Worm (Caenorhabditis elegans) whole organism, young adult: Measurements from ENCODE around the gene hog-1.

ENCODE experiments used
- B0035.1 ChIP-seq: sonication (generic microtip); optimal IDR thresholded peaks from 2 replicates; lab custom pipeline; 2016; ENCODE audit warnings: missing genetic modification characterization, mild to moderate bottlenecking, missing compliant biosample characterization, missing genotype, missing genetic modification reagents
- B0336.3 ChIP-seq: fragments of 200-800 bp; sonication (Bioruptor generic); IDR thresholded peaks from 2 replicates; pipeline ENCODE4 v1.3.6; 2022; ENCODE audit warnings: missing genetic modification characterization, missing compliant biosample characterization
- D2030.7 ChIP-seq: fragments of 200-800 bp; sonication (Bioruptor generic); IDR thresholded peaks from 2 replicates; pipeline ENCODE4 v1.3.6; 2022; ENCODE audit warnings: missing genetic modification reagents, missing genetic modification characterization, missing compliant biosample characterization
- F49E8.2 ChIP-seq: sonication (generic microtip); optimal IDR thresholded peaks from 3 replicates; lab custom pipeline; 2017; ENCODE audit warnings: missing genetic modification characterization, mild to moderate bottlenecking, missing compliant biosample characterization, antibody characterized with exemption, moderate library complexity; ENCODE audit not compliant: insufficient read depth
- F57C9.4 ChIP-seq: sonication (generic microtip); optimal IDR thresholded peaks from 2 replicates; lab custom pipeline; 2017; ENCODE audit warnings: mild to moderate bottlenecking, missing genetic modification characterization, missing compliant biosample characterization
- Y53G8AR.9 ChIP-seq: fragments of 200-800 bp; sonication (Bioruptor generic); conservative IDR thresholded peaks from 2 replicates; pipeline ENCODE4 v1.3.6; 2022; ENCODE audit warnings: missing genetic modification reagents, missing genetic modification characterization, missing compliant biosample characterization
- Y56A3A.18 ChIP-seq: fragments of 200-800 bp; sonication (Bioruptor generic); IDR thresholded peaks from 2 replicates; pipeline ENCODE4 v1.3.6; 2022; ENCODE audit warnings: missing genetic modification reagents, missing genetic modification characterization, missing compliant biosample characterization
- Y95B8A.8 ChIP-seq: fragments of 200-800 bp; sonication (Bioruptor generic); IDR thresholded peaks from 2 replicates; pipeline ENCODE4 v1.3.6; 2022; ENCODE audit warnings: missing genetic modification reagents, missing genetic modification characterization, missing compliant biosample characterization
- akir-1 ChIP-seq: fragments of 200-800 bp; sonication (Bioruptor generic); optimal IDR thresholded peaks from 2 replicates; lab custom pipeline; 2018; ENCODE audit warnings: mild to moderate bottlenecking, missing genetic modification characterization, moderate library complexity, missing compliant biosample characterization
- ama-1 ChIP-seq, 3 experiments: fragments of 150-350 bp in 1 of 3; sonication (generic microtip) in 2 of 3; optimal IDR thresholded peaks; 2 replicates each; lab custom pipeline; 2014 to 2018; ENCODE audit warnings: missing biosample characterization in 2 of 3, missing genetic modification characterization in 2 of 3, missing genetic modification reagents in 2 of 3
- aptf-3 ChIP-seq: fragments of 200-800 bp; sonication (Bioruptor generic); IDR thresholded peaks from 2 replicates; pipeline ENCODE4 v1.3.6; 2022; ENCODE audit warnings: missing genetic modification characterization, missing compliant biosample characterization
- atf-7 ChIP-seq: sonication (generic microtip); optimal IDR thresholded peaks from 2 replicates; lab custom pipeline; 2017; ENCODE audit warnings: mild to moderate bottlenecking, missing genetic modification characterization, missing compliant biosample characterization
- athp-1 ChIP-seq: sonication (generic microtip); optimal IDR thresholded peaks from 2 replicates; lab custom pipeline; 2017; ENCODE audit warnings: mild to moderate bottlenecking, missing genetic modification characterization, missing compliant biosample characterization
- attf-3 ChIP-seq: fragments of 200-800 bp; sonication (Bioruptor generic); conservative IDR thresholded peaks from 2 replicates; pipeline ENCODE4 v1.3.6; 2022; ENCODE audit warnings: missing genetic modification reagents, missing genetic modification characterization, missing compliant biosample characterization
- bed-1 ChIP-seq: fragments of 200-800 bp; sonication (Bioruptor generic); IDR thresholded peaks from 2 replicates; pipeline ENCODE4 v1.3.6; 2022; ENCODE audit warnings: missing genetic modification reagents, missing genetic modification characterization, missing compliant biosample characterization
- ceh-58 ChIP-seq: fragments of 200-800 bp; sonication (Bioruptor generic); IDR thresholded peaks from 2 replicates; pipeline ENCODE4 v1.3.6; 2022; ENCODE audit warnings: missing genetic modification characterization, missing compliant biosample characterization
- chd-7 ChIP-seq: sonication (generic microtip); optimal IDR thresholded peaks from 2 replicates; lab custom pipeline; 2016; ENCODE audit warnings: mild to moderate bottlenecking, missing genetic modification characterization, moderate library complexity, missing compliant biosample characterization
- die-1 ChIP-seq: sonication (generic microtip); optimal IDR thresholded peaks from 2 replicates; lab custom pipeline; 2016; ENCODE audit warnings: missing genotype, mild to moderate bottlenecking, missing genetic modification characterization, missing compliant biosample characterization
- dox-1 ChIP-seq: fragments of 200-800 bp; sonication (Bioruptor generic); IDR thresholded peaks from 2 replicates; pipeline ENCODE4 v1.3.6; 2022; ENCODE audit warnings: missing genetic modification reagents, missing genetic modification characterization, missing compliant biosample characterization
- dpl-1 ChIP-seq: fragments of 150-350 bp; optimal IDR thresholded peaks from 2 replicates; lab custom pipeline; 2014; ENCODE audit warnings: missing biosample characterization, missing genetic modification reagents, missing genetic modification characterization
- efl-1 ChIP-seq: fragments of 150-350 bp; optimal IDR thresholded peaks from 2 replicates; lab custom pipeline; 2014; ENCODE audit warnings: missing biosample characterization, missing genetic modification reagents, missing genetic modification characterization
- egl-44 ChIP-seq: fragments of 200-800 bp; sonication (Bioruptor generic); IDR thresholded peaks from 2 replicates; pipeline ENCODE4 v1.3.6; 2022; ENCODE audit warnings: missing genetic modification reagents, missing genetic modification characterization, missing compliant biosample characterization
- egrh-3 ChIP-seq: fragments of 200-800 bp; sonication (Bioruptor generic); IDR thresholded peaks from 2 replicates; pipeline ENCODE4 v1.3.6; 2022; ENCODE audit warnings: missing genetic modification reagents, missing genetic modification characterization, missing compliant biosample characterization
- ekl-4 ChIP-seq: fragments of 200-800 bp; sonication (Bioruptor generic); IDR thresholded peaks from 2 replicates; pipeline ENCODE4 v1.3.6; 2022; ENCODE audit warnings: missing genetic modification reagents, missing genetic modification characterization, missing compliant biosample characterization
- fkh-3 ChIP-seq: sonication (generic microtip); optimal IDR thresholded peaks from 2 replicates; lab custom pipeline; 2016; ENCODE audit warnings: mild to moderate bottlenecking, missing genetic modification characterization, missing compliant biosample characterization
- hlh-12 ChIP-seq: sonication (generic microtip); optimal IDR thresholded peaks from 2 replicates; lab custom pipeline; 2016; ENCODE audit warnings: missing genetic modification characterization, missing compliant biosample characterization
- hmg-1.2 ChIP-seq: fragments of 200-800 bp; sonication (Bioruptor generic); IDR thresholded peaks from 2 replicates; pipeline ENCODE4 v1.3.6; 2022; ENCODE audit warnings: missing genetic modification reagents, missing genetic modification characterization, missing compliant biosample characterization
- lin-54 ChIP-seq: fragments of 200-800 bp; sonication (Bioruptor generic); optimal IDR thresholded peaks from 2 replicates; lab custom pipeline; 2018; ENCODE audit warnings: mild to moderate bottlenecking, missing genetic modification characterization, missing compliant biosample characterization
- madf-6 ChIP-seq: fragments of 200-800 bp; sonication (Bioruptor generic); IDR thresholded peaks from 2 replicates; pipeline ENCODE4 v1.3.6; 2022; ENCODE audit warnings: missing genetic modification reagents, missing genetic modification characterization, missing compliant biosample characterization
- madf-8 ChIP-seq: fragments of 200-800 bp; sonication (Bioruptor generic); conservative IDR thresholded peaks from 2 replicates; pipeline ENCODE4 v1.3.6; 2022; ENCODE audit warnings: missing genetic modification reagents, missing genetic modification characterization, missing compliant biosample characterization
- mcd-1 ChIP-seq: fragments of 200-800 bp; sonication (Bioruptor generic); IDR thresholded peaks from 2 replicates; pipeline ENCODE4 v1.3.6; 2022; ENCODE audit warnings: missing genetic modification reagents, missing genetic modification characterization, missing compliant biosample characterization
- nfya-2 ChIP-seq: fragments of 200-800 bp; sonication (Bioruptor generic); IDR thresholded peaks from 2 replicates; pipeline ENCODE4 v1.3.6; 2022; ENCODE audit warnings: missing genetic modification reagents, missing genetic modification characterization, missing compliant biosample characterization
- nfyb-1 ChIP-seq: fragments of 200-800 bp; sonication (Bioruptor generic); IDR thresholded peaks from 2 replicates; pipeline ENCODE4 v1.3.6; 2022; ENCODE audit warnings: missing genetic modification reagents, missing genetic modification characterization, missing compliant biosample characterization
- nhr-80 ChIP-seq: sonication (generic microtip); optimal IDR thresholded peaks from 2 replicates; lab custom pipeline; 2016; ENCODE audit warnings: missing genetic modification characterization, missing compliant biosample characterization
- nhr-90 ChIP-seq: sonication (generic microtip); optimal IDR thresholded peaks from 2 replicates; lab custom pipeline; 2016; ENCODE audit warnings: missing genotype, mild to moderate bottlenecking, missing genetic modification characterization, missing compliant biosample characterization
- rcor-1 ChIP-seq: fragments of 200-800 bp; sonication (Bioruptor generic); IDR thresholded peaks from 2 replicates; pipeline ENCODE4 v1.3.6; 2022; ENCODE audit warnings: missing genetic modification reagents, missing genetic modification characterization, missing compliant biosample characterization
- sdz-38 ChIP-seq: sonication (generic microtip); optimal IDR thresholded peaks from 2 replicates; lab custom pipeline; 2016; ENCODE audit warnings: missing genotype, missing genetic modification characterization, missing compliant biosample characterization
- snpc-1.1 ChIP-seq: sonication (generic microtip); optimal IDR thresholded peaks from 2 replicates; lab custom pipeline; 2017; ENCODE audit warnings: missing genetic modification characterization, mild to moderate bottlenecking, missing compliant biosample characterization, antibody characterized with exemption, moderate library complexity, missing genotype, missing genetic modification reagents; ENCODE audit not compliant: insufficient read depth
- snpc-1.3 ChIP-seq: sonication (generic microtip); optimal IDR thresholded peaks from 2 replicates; lab custom pipeline; 2017; ENCODE audit warnings: missing genetic modification characterization, mild to moderate bottlenecking, missing compliant biosample characterization, antibody characterized with exemption, moderate library complexity, missing genotype, missing genetic modification reagents; ENCODE audit not compliant: insufficient read depth
- snpc-3.4 ChIP-seq: sonication (generic microtip); optimal IDR thresholded peaks from 2 replicates; lab custom pipeline; 2017; ENCODE audit warnings: missing genetic modification characterization, mild to moderate bottlenecking, missing compliant biosample characterization, antibody characterized with exemption, moderate library complexity, missing genotype, missing genetic modification reagents
- sptf-2 ChIP-seq: fragments of 200-800 bp; sonication (Bioruptor generic); optimal IDR thresholded peaks from 2 replicates; lab custom pipeline; 2018; ENCODE audit warnings: mild to moderate bottlenecking, missing genetic modification characterization, missing compliant biosample characterization
- unc-130 ChIP-seq: sonication (generic microtip); optimal IDR thresholded peaks from 2 replicates; lab custom pipeline; 2016; ENCODE audit warnings: missing genetic modification reagents, missing genetic modification characterization, missing compliant biosample characterization
- xnd-1 ChIP-seq: sonication (generic microtip); optimal IDR thresholded peaks from 2 replicates; lab custom pipeline; 2016; ENCODE audit warnings: missing genotype, missing genetic modification reagents, missing genetic modification characterization, missing compliant biosample characterization
- ztf-25 ChIP-seq: fragments of 200-800 bp; sonication (Bioruptor generic); IDR thresholded peaks from 2 replicates; pipeline ENCODE4 v1.3.6; 2022; ENCODE audit warnings: missing genetic modification reagents, missing genetic modification characterization, missing compliant biosample characterization
- ztf-28 ChIP-seq: fragments of 200-800 bp; sonication (Bioruptor generic); IDR thresholded peaks from 2 replicates; pipeline ENCODE4 v1.3.6; 2022; ENCODE audit warnings: missing genetic modification reagents, missing genetic modification characterization, missing compliant biosample characterization

The hog-1 gene

ce11 chrX:5839643-5840042 is 14.4 kb downstream of the hog-1 start, which contains the start of gene dct-11 (continued):
- no peak for TF ChIP-seq B0035.1
- peak; percentile 32; the same call in 1 of the 2 replicates for TF ChIP-seq dox-1 (GFP tag; lab: Robert Waterston, UW)
- TF ChIP-seq ekl-4 (GFP tag; lab: Robert Waterston, UW): no peak
- no peak for TF ChIP-seq atf-7 (tag; lab: Kevin White, UChicago)
- TF ChIP-seq nhr-80: peak; percentile 94
- TF ChIP-seq dpl-1 (GFP tag; lab: Kevin White, UChicago): no peak
- TF ChIP-seq B0336.3 (GFP tag; lab: Robert Waterston, UW): no peak

DNA sequence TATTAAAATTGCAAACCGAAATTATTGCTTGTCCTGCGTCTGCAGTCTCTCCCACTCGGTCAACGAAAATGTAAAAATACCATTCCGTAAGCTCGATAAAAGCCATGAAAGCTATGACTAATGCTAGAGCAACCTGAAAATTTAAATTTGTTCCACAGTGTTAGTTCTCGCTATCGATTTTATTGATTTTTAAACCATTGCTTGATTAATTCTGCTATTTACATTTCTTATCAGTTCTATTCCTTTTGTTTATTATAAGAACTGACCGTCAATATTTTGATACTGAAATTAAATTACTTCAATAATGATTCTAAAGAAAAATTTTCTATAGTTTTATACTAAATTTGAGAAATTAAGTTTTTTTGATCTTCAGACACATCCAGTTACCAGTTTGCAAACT is 14.9 kb downstream of the hog-1 start:
- TF ChIP-seq ama-1 (optimal IDR thresholded peaks at IDR 0.05; lab: Kevin White, UChicago) (no peak), ama-1 (GFP tag; optimal IDR thresholded peaks at IDR 0.05; lab: Kevin White, UChicago) (no peak), hmg-1.2 (GFP tag; lab: Robert Waterston, UW) (no peak), ceh-58 (GFP tag; lab: Robert Waterston, UW) (no peak), sptf-2 (no peak), athp-1 (tag; lab: Kevin White, UChicago) (no peak), ztf-25 (GFP tag; lab: Robert Waterston, UW) (no peak), sdz-38 (no peak), Y95B8A.8 (no peak), lin-54 (no peak), egrh-3 (GFP tag; lab: Robert Waterston, UW) (no peak), B0035.1 (no peak), akir-1 (GFP tag; lab: Kevin White, UChicago) (no peak), nfyb-1 (GFP tag; lab: Robert Waterston, UW) (no peak), Y56A3A.18 (GFP tag; lab: Robert Waterston, UW) (no peak), F49E8.2 (tag; lab: Kevin White, UChicago) (no peak), snpc-3.4 (tag; lab: Kevin White, UChicago) (no peak), snpc-1.1 (tag; lab: Kevin White, UChicago) (no peak), bed-1 (GFP tag; lab: Robert Waterston, UW) (no peak), nfya-2 (GFP tag; lab: Robert Waterston, UW) (no peak), ztf-28 (GFP tag; lab: Robert Waterston, UW) (no peak)

- TF ChIP-seq fkh-3 (tag; lab: Kevin White, UChicago): no peak
- TF ChIP-seq xnd-1 (tag; lab: Kevin White, UChicago): no peak
- no peak for TF ChIP-seq ztf-28 (GFP tag; lab: Robert Waterston, UW)
- no peak for TF ChIP-seq rcor-1 (GFP tag; lab: Robert Waterston, UW)
- TF ChIP-seq snpc-3.4 (tag; lab: Kevin White, UChicago): no peak
- no peak for TF ChIP-seq mcd-1
- no peak for TF ChIP-seq attf-3 (GFP tag; lab: Robert Waterston, UW)
- TF ChIP-seq hlh-12: no peak
- no peak for TF ChIP-seq Y53G8AR.9 (GFP tag; lab: Robert Waterston, UW)
- no peak for TF ChIP-seq die-1 (tag; lab: Kevin White, UChicago)
- TF ChIP-seq ceh-58 (GFP tag; lab: Robert Waterston, UW): no peak
- no peak for TF ChIP-seq madf-6 (GFP tag; lab: Robert Waterston, UW)
Observed at ce11 chrX:5837035-5837434, 17.0 kb downstream of the hog-1 start.

- TF ChIP-seq ztf-25 (GFP tag; lab: Robert Waterston, UW) (no peak), akir-1 (GFP tag; lab: Kevin White, UChicago) (no peak), snpc-1.3 (no peak), D2030.7 (GFP tag; lab: Robert Waterston, UW) (no peak), madf-8 (no peak), chd-7 (tag; lab: Kevin White, UChicago) (no peak), F57C9.4 (tag; lab: Kevin White, UChicago) (no peak), egl-44 (GFP tag; lab: Robert Waterston, UW) (no peak), efl-1 (GFP tag; lab: Kevin White, UChicago) (no peak), unc-130 (no peak), nfya-2 (GFP tag; lab: Robert Waterston, UW) (no peak), aptf-3 (GFP tag; lab: Robert Waterston, UW) (no peak), ama-1 (optimal IDR thresholded peaks at IDR 0.05; lab: Kevin White, UChicago) (no peak), ama-1 (GFP tag; optimal IDR thresholded peaks at IDR 0.05; lab: Kevin White, UChicago) (no peak), nhr-90 (tag; lab: Kevin White, UChicago) (no peak), snpc-3.4 (tag; lab: Kevin White, UChicago) (no peak)
Observed at ce11 chrX:5836527-5836926, 17.5 kb downstream of the hog-1 start.
